Worm (Caenorhabditis elegans): Measurements from ENCODE around the gene Y49F6B.9.
A peak's percentile ranks its signal among the peaks of the same experiment; 100 is the strongest.

Gene Y49F6B.9

ce11 chrII:3518961-3519544 is 19.9 kb upstream of the Y49F6B.9 start, which contains the start of gene clec-126 (continued):
- TF ChIP-seq F37B4.10 (GFP tag; IDR thresholded peaks at IDR 0.05) (0 out of 2 replicates have a peak, but pooled peaks have one; percentile 10), F39B2.1 (GFP tag; IDR thresholded peaks at IDR 0.05) (no peak), lin-26 (GFP tag; IDR thresholded peaks at IDR 0.05) (peak; percentile 87), cebp-2 (GFP tag; IDR thresholded peaks at IDR 0.05) (no peak), hmg-1.2 (GFP tag; IDR thresholded peaks at IDR 0.05) (peak; percentile 77), madf-3 (GFP tag; IDR thresholded peaks at IDR 0.05) (peak; percentile 16; the same call in 1 of the 2 replicates), hsf-1 (GFP tag; IDR thresholded peaks at IDR 0.05) (0 out of 2 replicates have a peak, but pooled peaks have one; percentile 33), D2030.7 (GFP tag; IDR thresholded peaks at IDR 0.05) (peak; percentile 89), atf-7 (tag; optimal IDR thresholded peaks at IDR 0.05) (peak; percentile 93), tlf-1 (GFP tag; optimal IDR thresholded peaks at IDR 0.05) (peak; percentile 77), ceh-100 (GFP tag; IDR thresholded peaks at IDR 0.05) (peak; percentile 49), F22D6.2 (tag; optimal IDR thresholded peaks at IDR 0.05) (peak; percentile 72), lag-1 (GFP tag; IDR thresholded peaks at IDR 0.05) (no peak), F23B12.7 (tag; optimal IDR thresholded peaks at IDR 0.05; ENCODE audit: insufficient read depth) (peak; percentile 76), ztf-18 (tag; optimal IDR thresholded peaks at IDR 0.05) (peak; percentile 77), Y95B8A.8 (GFP tag; IDR thresholded peaks at IDR 0.05) (0 out of 2 replicates have a peak, but pooled peaks have one; percentile 21), aptf-2 (GFP tag; conservative IDR thresholded peaks at IDR 0.05) (no peak), lin-40 (tag; optimal IDR thresholded peaks at IDR 0.05) (peak; percentile 94), T07F8.4 (tag; optimal IDR thresholded peaks at IDR 0.05) (peak; percentile 90), snpc-1.3 (tag; optimal IDR thresholded peaks at IDR 0.05; ENCODE audit: insufficient read depth) (peak; percentile 80), ccch-3 (GFP tag; optimal IDR thresholded peaks at IDR 0.05) (peak; percentile 50), bed-1 (GFP tag; IDR thresholded peaks at IDR 0.05) (no peak), B0019.2 (GFP tag; conservative IDR thresholded peaks at IDR 0.05) (0 out of 2 replicates have a peak, but pooled peaks have one; percentile 6), efl-1 (GFP tag; optimal IDR thresholded peaks at IDR 0.05) (peak; percentile 12), tbp1 (GFP tag; optimal IDR thresholded peaks at IDR 0.05) (peak; percentile 92), ceh-79 (tag; optimal IDR thresholded peaks at IDR 0.05) (peak; percentile 49), rec-8 (tag; optimal IDR thresholded peaks at IDR 0.05) (peak; percentile 66 to 75), pbrm-1 (GFP tag; IDR thresholded peaks at IDR 0.05) (peak; percentile 79), snpc-4 (GFP tag; optimal IDR thresholded peaks at IDR 0.05) (peak; percentile 75), snpc-4 (tag; optimal IDR thresholded peaks at IDR 0.05) (peak; percentile 50 to 85 (median 82)), ZK185.1 (tag; optimal IDR thresholded peaks at IDR 0.05; ENCODE audit: poor library complexity, severe bottlenecking) (peak; percentile 62), F57A8.1 (GFP tag; optimal IDR thresholded peaks at IDR 0.05) (peak; percentile 54), ekl-4 (GFP tag; IDR thresholded peaks at IDR 0.05) (peak; percentile 83), hmg-20 (GFP tag; IDR thresholded peaks at IDR 0.05) (0 out of 2 replicates have a peak, but pooled peaks have one; percentile 47), nfya-1 (tag; optimal IDR thresholded peaks at IDR 0.05; ENCODE audit: borderline replicate concordance, insufficient read depth) (no peak), ztf-28 (GFP tag; IDR thresholded peaks at IDR 0.05) (0 out of 2 replicates have a peak, but pooled peaks have one; percentile 57), Y53F4B.3 (GFP tag; IDR thresholded peaks at IDR 0.05) (no peak), nfya-2 (GFP tag; IDR thresholded peaks at IDR 0.05) (no peak), egrh-3 (GFP tag; IDR thresholded peaks at IDR 0.05) (peak; percentile 54), Y56A3A.18 (GFP tag; IDR thresholded peaks at IDR 0.05) (peak; percentile 73; the same call in 1 of the 2 replicates), pha-4 (tag; optimal IDR thresholded peaks at IDR 0.05) (peak; percentile 11), lir-1 (GFP tag; conservative IDR thresholded peaks at IDR 0.05) (0 out of 2 replicates have a peak, but pooled peaks have one; percentile 49), zim-3 (tag; optimal IDR thresholded peaks at IDR 0.05) (peak; percentile 46), attf-5 (GFP tag; optimal IDR thresholded peaks at IDR 0.05) (peak; percentile 80), lsl-1 (GFP tag; optimal IDR thresholded peaks at IDR 0.05) (peak; percentile 66), ceh-58 (GFP tag; IDR thresholded peaks at IDR 0.05) (no peak), B0336.3 (GFP tag; IDR thresholded peaks at IDR 0.05) (peak; percentile 91)

All from whole organism, young adult.